Worm (Caenorhabditis elegans): ENCODE data around the gene C45B11.2.

C45B11.2 gene

ce11 chrV:11078104-11078724 lies 35.7 kb downstream of the C45B11.2 start, which contains the start of gene act-2 (continued):
- no peak; the same call in 1 of the 2 replicates for TF ChIP-seq B0336.3 (GFP tag; IDR thresholded peaks at IDR 0.05)
- TF ChIP-seq let-607 (tag; optimal IDR thresholded peaks at IDR 0.05) = no peak
- peak; percentile 69 for TF ChIP-seq F33H1.4 (GFP tag; IDR thresholded peaks at IDR 0.05)
- TF ChIP-seq tlf-1 (GFP tag; optimal IDR thresholded peaks at IDR 0.05) = peak; percentile 55
- TF ChIP-seq Y67H2A.10 (GFP tag; conservative IDR thresholded peaks at IDR 0.05) = no peak
- TF ChIP-seq ets-4 (GFP tag; optimal IDR thresholded peaks at IDR 0.05) = no peak
- peak; percentile 55 for TF ChIP-seq lsl-1 (GFP tag; optimal IDR thresholded peaks at IDR 0.05)
- TF ChIP-seq ekl-4 (GFP tag; IDR thresholded peaks at IDR 0.05) = peak; percentile 73
- peak; percentile 76 for TF ChIP-seq snpc-1.3 (tag; optimal IDR thresholded peaks at IDR 0.05; ENCODE audit: insufficient read depth)
- no peak for TF ChIP-seq ztf-3 (GFP tag; optimal IDR thresholded peaks at IDR 0.05)
- TF ChIP-seq egl-18 (GFP tag; IDR thresholded peaks at IDR 0.05) = no peak
- peak; percentile 75; the same call in 1 of the 2 replicates for TF ChIP-seq B0019.2 (GFP tag; conservative IDR thresholded peaks at IDR 0.05)
- peak; percentile 62 for TF ChIP-seq attf-5 (GFP tag; optimal IDR thresholded peaks at IDR 0.05)
- TF ChIP-seq ceh-79 (tag; optimal IDR thresholded peaks at IDR 0.05) = no peak
- 0 out of 2 replicates have a peak, but pooled peaks have one; percentile 54 for TF ChIP-seq ztf-28 (GFP tag; IDR thresholded peaks at IDR 0.05)
- peak; percentile 74 for TF ChIP-seq Y95B8A.8 (GFP tag; IDR thresholded peaks at IDR 0.05)
- TF ChIP-seq T07F8.4 (tag; optimal IDR thresholded peaks at IDR 0.05) = no peak
- TF ChIP-seq T26A5.8 (tag; optimal IDR thresholded peaks at IDR 0.05) = no peak
- TF ChIP-seq D2030.7 (GFP tag; IDR thresholded peaks at IDR 0.05) = peak; percentile 91
- TF ChIP-seq unc-130 (GFP tag; optimal IDR thresholded peaks at IDR 0.05) = peak; percentile 50
- TF ChIP-seq F57A8.1 (GFP tag; optimal IDR thresholded peaks at IDR 0.05) = no peak
- no peak for TF ChIP-seq unc-62 (GFP tag; optimal IDR thresholded peaks at IDR 0.05)
- TF ChIP-seq die-1 (tag; optimal IDR thresholded peaks at IDR 0.05) = no peak
- TF ChIP-seq Y56A3A.18 (GFP tag; IDR thresholded peaks at IDR 0.05) = no peak
- TF ChIP-seq ZK185.1 (tag; optimal IDR thresholded peaks at IDR 0.05; ENCODE audit: poor library complexity, severe bottlenecking) = no peak
- peak; percentile 66 for TF ChIP-seq xnd-1 (tag; optimal IDR thresholded peaks at IDR 0.05)
- TF ChIP-seq hsf-1 (GFP tag; IDR thresholded peaks at IDR 0.05) = peak; percentile 99
- TF ChIP-seq dpff-1 (tag; optimal IDR thresholded peaks at IDR 0.05) = no peak
- TF ChIP-seq dox-1 (GFP tag; IDR thresholded peaks at IDR 0.05) = peak; percentile 93
- peak; percentile 53 for TF ChIP-seq tbp1 (GFP tag; optimal IDR thresholded peaks at IDR 0.05)
- no peak for TF ChIP-seq C06A6.2 (GFP tag; conservative IDR thresholded peaks at IDR 0.05)
- no peak for TF ChIP-seq him-1 (tag; optimal IDR thresholded peaks at IDR 0.05)
- no peak for TF ChIP-seq bed-1 (GFP tag; IDR thresholded peaks at IDR 0.05)
- TF ChIP-seq nhr-27 (tag; optimal IDR thresholded peaks at IDR 0.05) = no peak
- peak; percentile 42 for TF ChIP-seq nhr-80 (tag; optimal IDR thresholded peaks at IDR 0.05)
- TF ChIP-seq hmg-1.2 (GFP tag; IDR thresholded peaks at IDR 0.05) = peak; percentile 40; the same call in 1 of the 2 replicates
- peak; percentile 67 for TF ChIP-seq ceh-27 (GFP tag; optimal IDR thresholded peaks at IDR 0.05)
- TF ChIP-seq sea-2 (GFP tag; IDR thresholded peaks at IDR 0.05) = no peak
- TF ChIP-seq dpl-1 (GFP tag; optimal IDR thresholded peaks at IDR 0.05) = peak; percentile 93
- TF ChIP-seq mcd-1 (GFP tag; IDR thresholded peaks at IDR 0.05) = peak; percentile 95
- peak; percentile 77 for TF ChIP-seq Y53G8AR.9 (GFP tag; conservative IDR thresholded peaks at IDR 0.05)
- no peak for TF ChIP-seq fkh-3 (tag; optimal IDR thresholded peaks at IDR 0.05)
- TF ChIP-seq egl-44 (GFP tag; IDR thresholded peaks at IDR 0.05) = no peak
- TF ChIP-seq athp-1 (tag; optimal IDR thresholded peaks at IDR 0.05) = peak; percentile 22
- no peak for TF ChIP-seq repo-1 (tag; optimal IDR thresholded peaks at IDR 0.05)
- TF ChIP-seq egrh-3 (GFP tag; IDR thresholded peaks at IDR 0.05) = peak; percentile 44; the same call in 1 of the 2 replicates
- no peak for TF ChIP-seq nhr-120 (GFP tag; IDR thresholded peaks at IDR 0.05)
- TF ChIP-seq akir-1 (GFP tag; optimal IDR thresholded peaks at IDR 0.05) = no peak

Measured in whole organism, young adult.